Fruit fly (Drosophila melanogaster) whole organism, wandering third instar larva: ENCODE measurements around the gene CtIP.

Experiments used
- CrebA ChIP-seq: fragments of 200-800 bp; sonication (Bioruptor generic); optimal IDR thresholded peaks from 2 replicates; lab custom pipeline; 2016; ENCODE audit warnings: missing biosample characterization, mild to moderate bottlenecking, missing genetic modification characterization, borderline replicate concordance
- GATAd ChIP-seq: sonication (Bioruptor generic); optimal IDR thresholded peaks from 2 replicates; lab custom pipeline; 2016; ENCODE audit warnings: missing biosample characterization, missing genetic modification characterization
- HLH106 ChIP-seq: fragments of 200-800 bp; optimal IDR thresholded peaks from 3 replicates; lab custom pipeline; 2019; ENCODE audit warnings: missing biosample characterization, mild to moderate bottlenecking, missing genetic modification characterization, moderate library complexity
- Hnf4 ChIP-seq: fragments of 200-800 bp; sonication (Bioruptor generic); optimal IDR thresholded peaks from 2 replicates; lab custom pipeline; 2016; ENCODE audit warnings: missing biosample characterization, mild to moderate bottlenecking, missing genetic modification characterization
- Hr78 ChIP-seq: fragments of >200 bp; optimal IDR thresholded peaks from 2 replicates; lab custom pipeline; 2017; ENCODE audit warnings: missing biosample characterization, missing genetic modification characterization
- Myc ChIP-seq: fragments of >200 bp; optimal IDR thresholded peaks from 2 replicates; lab custom pipeline; 2017
- OdsH ChIP-seq: fragments of 200-800 bp; sonication (Bioruptor generic); optimal IDR thresholded peaks from 2 replicates; lab custom pipeline; 2016; ENCODE audit warnings: missing biosample characterization, mild to moderate bottlenecking, missing genetic modification characterization
- sv ChIP-seq: fragments of 200-800 bp; sonication (Bioruptor generic); optimal IDR thresholded peaks from 3 replicates; lab custom pipeline; 2016; ENCODE audit warnings: missing biosample characterization, missing genetic modification characterization

dm6 chr3L:20487649-20488048 is 51.6 kb downstream of the CtIP start:
- TF ChIP-seq Myc (lab: Kevin White, UChicago) (no peak), OdsH (GFP tag; lab: Kevin White, UChicago) (no peak), Hr78 (GFP tag; lab: Kevin White, UChicago) (no peak), CrebA (GFP tag; lab: Kevin White, UChicago) (no peak), sv (no peak), HLH106 (tag; lab: Kevin White, UChicago) (no peak), Hnf4 (GFP tag; lab: Kevin White, UChicago) (no peak), GATAd (GFP tag; lab: Kevin White, UChicago) (no peak)
